Worm (Caenorhabditis elegans) whole organism, late embryonic: Measurements from ENCODE around the gene R05A10.7.

ENCODE experiments used
- F13H6.1 ChIP-seq: sonication (generic microtip); optimal IDR thresholded peaks from 2 replicates; lab custom pipeline; 2016; ENCODE audit warnings: missing genetic modification characterization, missing compliant biosample characterization
- ceh-45 ChIP-seq: fragments of 200-800 bp; sonication (Bioruptor generic); IDR thresholded peaks from 2 replicates; pipeline ENCODE4 v1.3.6; 2022; ENCODE audit warnings: missing genetic modification reagents, missing genetic modification characterization, missing compliant biosample characterization
- elt-4 ChIP-seq: sonication (generic microtip); optimal IDR thresholded peaks from 2 replicates; lab custom pipeline; 2016; ENCODE audit warnings: missing genetic modification characterization, missing compliant biosample characterization
- hlh-15 ChIP-seq: sonication (generic microtip); optimal IDR thresholded peaks from 2 replicates; lab custom pipeline; 2016; ENCODE audit warnings: missing genetic modification characterization, missing compliant biosample characterization
- lin-11 ChIP-seq: fragments of 200-800 bp; sonication (Bioruptor generic); optimal IDR thresholded peaks from 2 replicates; lab custom pipeline; 2018; ENCODE audit warnings: mild to moderate bottlenecking, missing genetic modification characterization, missing compliant biosample characterization
- nfya-1 ChIP-seq: sonication (generic microtip); optimal IDR thresholded peaks from 2 replicates; lab custom pipeline; 2017; ENCODE audit warnings: missing genetic modification characterization, mild to moderate bottlenecking, missing compliant biosample characterization, antibody characterized with exemption, moderate library complexity
- pqm-1 ChIP-seq: sonication (generic microtip); optimal IDR thresholded peaks from 2 replicates; lab custom pipeline; 2016; ENCODE audit warnings: missing genetic modification characterization, missing compliant biosample characterization
- rnt-1 ChIP-seq: sonication (generic microtip); optimal IDR thresholded peaks from 2 replicates; lab custom pipeline; 2016; ENCODE audit warnings: missing genetic modification characterization, missing compliant biosample characterization
- unc-55 ChIP-seq: sonication (generic microtip); optimal IDR thresholded peaks from 2 replicates; lab custom pipeline; 2017; ENCODE audit warnings: missing biosample characterization, missing genetic modification reagents, missing genetic modification characterization

ce11 chrIV:14137063-14137462 lies 25.6 kb downstream of the R05A10.7 start, which contains the start of gene srz-31:
- TF ChIP-seq lin-11 (tag; lab: Kevin White, UChicago) (no peak), elt-4 (tag; lab: Kevin White, UChicago) (no peak), ceh-45 (GFP tag; lab: Robert Waterston, UW) (no peak), unc-55 (GFP tag; lab: Kevin White, UChicago) (no peak), nfya-1 (tag; lab: Kevin White, UChicago) (no peak), pqm-1 (no peak), rnt-1 (tag; lab: Kevin White, UChicago) (no peak), hlh-15 (no peak), F13H6.1 (tag; lab: Kevin White, UChicago) (no peak)
